Worm (Caenorhabditis elegans): Measurements from ENCODE around the gene clc-1.

The clc-1 gene

ce11 chrX:11095480-11095879 lies 48.2 kb downstream of the clc-1 start (continued):
- TF ChIP-seq elt-2 (tag; optimal IDR thresholded peaks at IDR 0.05) (no peak), ceh-63 (GFP tag; optimal IDR thresholded peaks at IDR 0.05) (peak; percentile 6), sox-4 (tag; optimal IDR thresholded peaks at IDR 0.05) (peak; percentile 61), nhr-85 (tag) (peak; percentile 80), C16A3.4 (tag; optimal IDR thresholded peaks at IDR 0.05) (no peak), nhr-20 (tag; optimal IDR thresholded peaks at IDR 0.05) (peak; percentile 68), snu-23 (GFP tag; optimal IDR thresholded peaks at IDR 0.05) (peak; percentile 83), nhr-84 (tag; optimal IDR thresholded peaks at IDR 0.05) (no peak), zag-1 (tag; optimal IDR thresholded peaks at IDR 0.05) (no peak), nhr-47 (tag; optimal IDR thresholded peaks at IDR 0.05) (peak; percentile 87), mef-2 (tag; optimal IDR thresholded peaks at IDR 0.05) (no peak), nhr-76 (tag; optimal IDR thresholded peaks at IDR 0.05) (no peak), ztf-4 (tag; optimal IDR thresholded peaks at IDR 0.05) (no peak), dpl-1 (GFP tag; optimal IDR thresholded peaks at IDR 0.05) (no peak), nhr-12 (tag; optimal IDR thresholded peaks at IDR 0.05) (no peak), ceh-8 (GFP tag; optimal IDR thresholded peaks at IDR 0.05) (no peak), sptf-1 (tag; optimal IDR thresholded peaks at IDR 0.05) (no peak), nhr-28 (tag; optimal IDR thresholded peaks at IDR 0.05) (no peak), aly-2 (tag; optimal IDR thresholded peaks at IDR 0.05) (no peak), pag-3 (tag; optimal IDR thresholded peaks at IDR 0.05; ENCODE audit: borderline replicate concordance, insufficient read depth) (no peak), C04F5.9 (tag; optimal IDR thresholded peaks at IDR 0.05) (peak; percentile 17), tbx-2 (tag; optimal IDR thresholded peaks at IDR 0.05) (peak; percentile 65), lin-15B (tag; optimal IDR thresholded peaks at IDR 0.05) (no peak), nhr-77 (tag; optimal IDR thresholded peaks at IDR 0.05) (peak; percentile 40), unc-98 (GFP tag; IDR thresholded peaks at IDR 0.05) (no peak), aha-1 (tag; optimal IDR thresholded peaks at IDR 0.05) (no peak), swsn-7 (tag; optimal IDR thresholded peaks at IDR 0.05) (peak; percentile 73), fkh-8 (tag; optimal IDR thresholded peaks at IDR 0.05) (peak; percentile 63), efl-1 (optimal IDR thresholded peaks at IDR 0.05) (peak; percentile 12 to 13), efl-1 (GFP tag; optimal IDR thresholded peaks at IDR 0.05 in 1 of 2) (peak in 1 of 2 experiments; percentile 93), rnt-1 (tag; optimal IDR thresholded peaks at IDR 0.05) (peak; percentile 66), zip-4 (GFP tag; optimal IDR thresholded peaks at IDR 0.05) (no peak), vab-15 (tag; optimal IDR thresholded peaks at IDR 0.05) (no peak), dsc-1 (tag; optimal IDR thresholded peaks at IDR 0.05) (peak; percentile 83), fkh-10 (GFP tag; optimal IDR thresholded peaks at IDR 0.05) (peak; percentile 65), nhr-90 (tag; optimal IDR thresholded peaks at IDR 0.05; ENCODE audit: poor library complexity) (peak; percentile 68), sup-37 (GFP tag; optimal IDR thresholded peaks at IDR 0.05) (no peak), nhr-19 (GFP tag; conservative IDR thresholded peaks at IDR 0.05) (peak; percentile 72), fkh-4 (tag; optimal IDR thresholded peaks at IDR 0.05; ENCODE audit: borderline replicate concordance) (no peak)

DNA sequence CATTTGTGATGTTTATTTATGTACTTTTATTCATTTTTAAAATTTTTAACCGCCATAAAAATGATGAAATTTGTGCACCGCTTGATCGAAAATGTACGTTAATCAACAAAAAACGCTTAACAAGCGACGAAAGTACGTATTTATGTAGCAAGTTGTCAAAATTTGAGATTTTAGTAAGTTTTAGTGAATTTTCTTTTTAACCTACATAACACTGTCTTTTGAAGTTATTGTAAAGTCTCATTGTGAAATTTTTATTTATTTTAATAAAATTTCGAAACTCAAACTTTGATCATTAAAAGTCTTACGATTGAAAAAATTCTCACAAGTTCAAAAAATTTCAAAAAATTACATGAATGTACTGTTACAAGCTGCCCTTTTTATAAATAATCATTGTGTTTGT lies 50.1 kb downstream of the clc-1 start:
- no peak for TF ChIP-seq nhr-47 (tag; optimal IDR thresholded peaks at IDR 0.05)
- TF ChIP-seq zip-4 (GFP tag; optimal IDR thresholded peaks at IDR 0.05): no peak
- no peak for TF ChIP-seq swsn-7 (tag; optimal IDR thresholded peaks at IDR 0.05)
- no peak for TF ChIP-seq elt-2 (tag; optimal IDR thresholded peaks at IDR 0.05)
- TF ChIP-seq dpl-1 (GFP tag; optimal IDR thresholded peaks at IDR 0.05): no peak
- TF ChIP-seq unc-130 (tag; optimal IDR thresholded peaks at IDR 0.05): no peak
- TF ChIP-seq sox-4 (tag; optimal IDR thresholded peaks at IDR 0.05): no peak
- no peak for TF ChIP-seq lin-15B (tag; optimal IDR thresholded peaks at IDR 0.05)
- no peak for TF ChIP-seq Y116A8C.19 (tag; optimal IDR thresholded peaks at IDR 0.05; ENCODE audit: borderline replicate concordance)
- no peak for TF ChIP-seq fkh-4 (tag; optimal IDR thresholded peaks at IDR 0.05; ENCODE audit: borderline replicate concordance)

- TF ChIP-seq ama-1 (optimal IDR thresholded peaks at IDR 0.05): no peak
- TF ChIP-seq ets-5 (GFP tag; IDR thresholded peaks at IDR 0.05): no peak
- no peak for TF ChIP-seq nhr-20 (tag; optimal IDR thresholded peaks at IDR 0.05)
- no peak for TF ChIP-seq hpl-2 (GFP tag; optimal IDR thresholded peaks at IDR 0.05)
- TF ChIP-seq snu-23 (GFP tag; optimal IDR thresholded peaks at IDR 0.05): no peak
- TF ChIP-seq sox-4 (tag; optimal IDR thresholded peaks at IDR 0.05): no peak
- no peak for TF ChIP-seq lin-14 (GFP tag; optimal IDR thresholded peaks at IDR 0.05)
Measured at ce11 chrX:11098086-11098485, 50.8 kb downstream of the clc-1 start, which contains the start of gene W02H3.3. Gene W02H3.3 (minus strand): TSS chrX:11098186.

Data from whole organism, L1 larva.